Fruit fly (Drosophila melanogaster): ENCODE measurements around the gene CG9123.

dm6 chrX:15308456-15308954 is 33.4 kb downstream of the CG9123 start:
- TF ChIP-seq CG8478 (optimal IDR thresholded peaks at IDR 0.05) (no peak), CTCF (optimal IDR thresholded peaks at IDR 0.05) (no peak)
